Fruit fly (Drosophila melanogaster): ENCODE data around the gene CG14572.

CG14572 gene

dm6 chr3L:21770328-21770727 lies 29.0 kb downstream of the CG14572 start, which contains the start of gene Syn1 (continued):
- no peak; the same call in 1 of the 2 replicates for TF ChIP-seq CG42726 (GFP tag; IDR thresholded peaks at IDR 0.05; ENCODE audit: partially characterized antibody)
- TF ChIP-seq dysf (GFP tag; IDR thresholded peaks at IDR 0.05): no peak
- TF ChIP-seq CG6683 (GFP tag; optimal IDR thresholded peaks at IDR 0.05): no peak
- no peak for TF ChIP-seq Kr (GFP tag; optimal IDR thresholded peaks at IDR 0.05)
- no peak for TF ChIP-seq exex (tag; optimal IDR thresholded peaks at IDR 0.05)
- no peak for TF ChIP-seq dmrt99B (tag; optimal IDR thresholded peaks at IDR 0.05)
- TF ChIP-seq CG32767 (GFP tag; IDR thresholded peaks at IDR 0.05): no peak
- peak; percentile 73; the same call in 1 of the 4 replicates for TF ChIP-seq chinmo (GFP tag; IDR thresholded peaks at IDR 0.05; ENCODE audit: partially characterized antibody)
- TF ChIP-seq CG13624 (GFP tag; optimal IDR thresholded peaks at IDR 0.05): peak; percentile 13
- 0 out of 2 replicates have a peak, but pooled peaks have one; percentile 13 for TF ChIP-seq CG17328 (GFP tag; IDR thresholded peaks at IDR 0.05)
- peak in 1 of 2 experiments; percentile 22 for TF ChIP-seq eve (GFP tag; optimal IDR thresholded peaks at IDR 0.05)
- no peak for TF ChIP-seq CG3407 (GFP tag; optimal IDR thresholded peaks at IDR 0.05)
- 0 out of 3 replicates have a peak, but pooled peaks have one; percentile 10 for TF ChIP-seq Opbp (GFP tag; IDR thresholded peaks at IDR 0.05; ENCODE audit: partially characterized antibody)
- TF ChIP-seq Eip74EF (GFP tag; optimal IDR thresholded peaks at IDR 0.05): peak in 1 of 2 experiments; percentile 49
- TF ChIP-seq Adf1 (GFP tag; IDR thresholded peaks at IDR 0.05): no peak
- peak; percentile 99 for TF ChIP-seq CG11504 (tag; optimal IDR thresholded peaks at IDR 0.05)
- no peak for TF ChIP-seq mam (GFP tag; optimal IDR thresholded peaks at IDR 0.05)
- TF ChIP-seq psq (GFP tag; optimal IDR thresholded peaks at IDR 0.05): no peak
- no peak for TF ChIP-seq pnt (GFP tag; optimal IDR thresholded peaks at IDR 0.05)
- peak; percentile 9 for TF ChIP-seq CG7928 (GFP tag; optimal IDR thresholded peaks at IDR 0.05)
- no peak for TF ChIP-seq ash1 (GFP tag; optimal IDR thresholded peaks at IDR 0.05)
- no peak for TF ChIP-seq CG3726 (GFP tag; IDR thresholded peaks at IDR 0.05)
- TF ChIP-seq sens (GFP tag): peak; percentile 69
- no peak for TF ChIP-seq usp (GFP tag; optimal IDR thresholded peaks at IDR 0.05)
- TF ChIP-seq Drgx (GFP tag; IDR thresholded peaks at IDR 0.05): 0 out of 2 replicates have a peak, but pooled peaks have one; percentile 8
- no peak for TF ChIP-seq HLH3B (GFP tag; IDR thresholded peaks at IDR 0.05)
- TF ChIP-seq scrt (GFP tag; optimal IDR thresholded peaks at IDR 0.05): peak; percentile 9
- TF ChIP-seq CG6254 (GFP tag; optimal IDR thresholded peaks at IDR 0.05): no peak
- 0 out of 3 replicates have a peak, but pooled peaks have one; percentile 7 for TF ChIP-seq ci (GFP tag; IDR thresholded peaks at IDR 0.05)
- no peak for TF ChIP-seq run (tag; optimal IDR thresholded peaks at IDR 0.05)
- TF ChIP-seq CG43689 (GFP tag; IDR thresholded peaks at IDR 0.05): no peak
- TF ChIP-seq chif (GFP tag; optimal IDR thresholded peaks at IDR 0.05): no peak
- TF ChIP-seq HmgZ (tag; optimal IDR thresholded peaks at IDR 0.05): no peak

- TF ChIP-seq BEAF-32 (GFP tag; optimal IDR thresholded peaks at IDR 0.05): peak; percentile 43
- TF ChIP-seq Spps (tag; optimal IDR thresholded peaks at IDR 0.05): no peak
- no peak for TF ChIP-seq CG9817 (tag; optimal IDR thresholded peaks at IDR 0.05)
- TF ChIP-seq CG6791 (GFP tag; IDR thresholded peaks at IDR 0.05; ENCODE audit: partially characterized antibody): 0 out of 3 replicates have a peak, but pooled peaks have one; percentile 41
- peak; percentile 98 for TF ChIP-seq Dp (GFP tag; optimal IDR thresholded peaks at IDR 0.05)
- 0 out of 2 replicates have a peak, but pooled peaks have one; percentile 40 for TF ChIP-seq CG42726 (GFP tag; IDR thresholded peaks at IDR 0.05; ENCODE audit: partially characterized antibody)
- TF ChIP-seq amos (GFP tag; IDR thresholded peaks at IDR 0.05; ENCODE audit: partially characterized antibody): peak; percentile 25; the same call in 1 of the 2 replicates
- TF ChIP-seq CG3847 (GFP tag; IDR thresholded peaks at IDR 0.05): peak; percentile 33; the same call in 1 of the 2 replicates
- no peak for TF ChIP-seq Chrac-16 (GFP tag; optimal IDR thresholded peaks at IDR 0.05)
- TF ChIP-seq sens (GFP tag): peak; percentile 70
- TF ChIP-seq stwl (tag; optimal IDR thresholded peaks at IDR 0.05): peak; percentile 45
- peak; percentile 65 for TF ChIP-seq CG11504 (tag; optimal IDR thresholded peaks at IDR 0.05)
- TF ChIP-seq CG16863 (GFP tag; optimal IDR thresholded peaks at IDR 0.05): no peak
- TF ChIP-seq Poxn (GFP tag; IDR thresholded peaks at IDR 0.05): no peak
- no peak for TF ChIP-seq zfh1 (GFP tag; IDR thresholded peaks at IDR 0.05)
- no peak for TF ChIP-seq CG12219 (GFP tag; optimal IDR thresholded peaks at IDR 0.05)
- TF ChIP-seq E2f2 (GFP tag; IDR thresholded peaks at IDR 0.05): peak; percentile 99
- peak; percentile 77 for TF ChIP-seq Lhr (GFP tag; optimal IDR thresholded peaks at IDR 0.05)
- TF ChIP-seq CG6765 (GFP tag; optimal IDR thresholded peaks at IDR 0.05): no peak
- TF ChIP-seq toy (GFP tag; IDR thresholded peaks at IDR 0.05): no peak
- no peak for TF ChIP-seq CG13296 (GFP tag; optimal IDR thresholded peaks at IDR 0.05)
These were observed 32.5 kb downstream of the CG14572 start for dm6 chr3L:21773855-21774254.
